Worm (Caenorhabditis elegans) whole organism, young adult: ENCODE measurements around the gene F41E6.17.

ENCODE experiments used
- B0336.3 ChIP-seq: fragments of 200-800 bp; sonication (Bioruptor generic); IDR thresholded peaks from 2 replicates; pipeline ENCODE4 v1.3.6; 2022; ENCODE audit warnings: missing genetic modification characterization, missing compliant biosample characterization
- F23B12.7 ChIP-seq: sonication (generic microtip); optimal IDR thresholded peaks from 2 replicates; lab custom pipeline; 2017; ENCODE audit warnings: missing genetic modification characterization, mild to moderate bottlenecking, missing compliant biosample characterization, antibody characterized with exemption, moderate library complexity; ENCODE audit not compliant: insufficient read depth
- F55B11.4 ChIP-seq: sonication (generic microtip); optimal IDR thresholded peaks from 2 replicates; lab custom pipeline; 2016; ENCODE audit warnings: missing compliant biosample characterization, missing genetic modification characterization, borderline replicate concordance; ENCODE audit not compliant: insufficient read depth
- F57C9.4 ChIP-seq: sonication (generic microtip); optimal IDR thresholded peaks from 2 replicates; lab custom pipeline; 2017; ENCODE audit warnings: mild to moderate bottlenecking, missing genetic modification characterization, missing compliant biosample characterization
- K11D2.4 ChIP-seq: fragments of 200-800 bp; sonication (Bioruptor generic); IDR thresholded peaks from 2 replicates; pipeline ENCODE4 v1.3.6; 2022; ENCODE audit warnings: missing genetic modification reagents, missing genetic modification characterization, missing compliant biosample characterization
- T26A5.8 ChIP-seq: sonication (generic microtip); optimal IDR thresholded peaks from 2 replicates; lab custom pipeline; 2016; ENCODE audit warnings: missing genetic modification characterization, missing compliant biosample characterization
- Y56A3A.18 ChIP-seq: fragments of 200-800 bp; sonication (Bioruptor generic); IDR thresholded peaks from 2 replicates; pipeline ENCODE4 v1.3.6; 2022; ENCODE audit warnings: missing genetic modification reagents, missing genetic modification characterization, missing compliant biosample characterization
- Y79H2A.3 ChIP-seq: fragments of 200-800 bp; sonication (Bioruptor generic); conservative IDR thresholded peaks from 2 replicates; pipeline ENCODE4 v1.3.6; 2022; ENCODE audit warnings: missing genetic modification reagents, missing genetic modification characterization, missing compliant biosample characterization
- ZK185.1 ChIP-seq: sonication (generic microtip); optimal IDR thresholded peaks from 2 replicates; lab custom pipeline; 2016; ENCODE audit warnings: mild to moderate bottlenecking, missing genetic modification characterization, missing compliant biosample characterization; ENCODE audit not compliant: poor library complexity, severe bottlenecking
- aptf-2 ChIP-seq: fragments of 200-800 bp; sonication (Bioruptor generic); conservative IDR thresholded peaks from 2 replicates; pipeline ENCODE4 v1.3.6; 2022; ENCODE audit warnings: missing genetic modification reagents, missing genetic modification characterization, missing compliant biosample characterization
- aptf-3 ChIP-seq: fragments of 200-800 bp; sonication (Bioruptor generic); IDR thresholded peaks from 2 replicates; pipeline ENCODE4 v1.3.6; 2022; ENCODE audit warnings: missing genetic modification characterization, missing compliant biosample characterization
- bed-2 ChIP-seq: fragments of 200-800 bp; sonication (Bioruptor generic); IDR thresholded peaks from 2 replicates; pipeline ENCODE4 v1.3.6; 2022; ENCODE audit warnings: missing genetic modification reagents, missing genetic modification characterization, missing compliant biosample characterization
- ceh-40 ChIP-seq: fragments of 200-800 bp; sonication (Bioruptor generic); IDR thresholded peaks from 2 replicates; pipeline ENCODE4 v1.3.6; 2022; ENCODE audit warnings: missing genetic modification characterization, missing compliant biosample characterization
- ceh-91 ChIP-seq: fragments of 200-800 bp; sonication (Bioruptor generic); IDR thresholded peaks from 2 replicates; pipeline ENCODE4 v1.3.6; 2022; ENCODE audit warnings: missing genetic modification reagents, missing genetic modification characterization, missing compliant biosample characterization
- chd-7 ChIP-seq: sonication (generic microtip); optimal IDR thresholded peaks from 2 replicates; lab custom pipeline; 2016; ENCODE audit warnings: mild to moderate bottlenecking, missing genetic modification characterization, moderate library complexity, missing compliant biosample characterization
- egl-44 ChIP-seq: fragments of 200-800 bp; sonication (Bioruptor generic); IDR thresholded peaks from 2 replicates; pipeline ENCODE4 v1.3.6; 2022; ENCODE audit warnings: missing genetic modification reagents, missing genetic modification characterization, missing compliant biosample characterization
- ekl-4 ChIP-seq: fragments of 200-800 bp; sonication (Bioruptor generic); IDR thresholded peaks from 2 replicates; pipeline ENCODE4 v1.3.6; 2022; ENCODE audit warnings: missing genetic modification reagents, missing genetic modification characterization, missing compliant biosample characterization
- him-1 ChIP-seq: sonication (generic microtip); optimal IDR thresholded peaks from 2 replicates; lab custom pipeline; 2016; ENCODE audit warnings: missing genotype, missing genetic modification reagents, missing genetic modification characterization, missing compliant biosample characterization
- hrde-1 ChIP-seq: sonication (generic microtip); optimal IDR thresholded peaks from 2 replicates; lab custom pipeline; 2016; ENCODE audit warnings: missing genetic modification characterization, mild to moderate bottlenecking, missing compliant biosample characterization, moderate library complexity, missing genotype, missing genetic modification reagents, borderline replicate concordance
- hsf-1 ChIP-seq: fragments of 200-800 bp; sonication (Bioruptor generic); IDR thresholded peaks from 2 replicates; pipeline ENCODE4 v1.3.6; 2022; ENCODE audit warnings: missing genetic modification reagents, missing genetic modification characterization, missing compliant biosample characterization
- let-607 ChIP-seq, 2 experiments: fragments of 200-800 bp in 1 of 2; sonication (Bioruptor generic) in 1 of 2; sonication (generic microtip) in 1 of 2; optimal IDR thresholded peaks; 2 replicates each; lab custom pipeline; 2016 to 2018; ENCODE audit warnings: mild to moderate bottlenecking in 2 of 2, missing compliant biosample characterization in 2 of 2, missing genetic modification characterization in 2 of 2, moderate library complexity in 2 of 2, missing genotype in 1 of 2
- madf-10 ChIP-seq: sonication (generic microtip); optimal IDR thresholded peaks from 2 replicates; lab custom pipeline; 2016; ENCODE audit warnings: mild to moderate bottlenecking, missing genetic modification characterization, missing compliant biosample characterization
- madf-3 ChIP-seq: fragments of 200-800 bp; sonication (Bioruptor generic); IDR thresholded peaks from 2 replicates; pipeline ENCODE4 v1.3.6; 2022; ENCODE audit warnings: missing genetic modification reagents, missing genetic modification characterization, missing compliant biosample characterization
- mes-4 ChIP-seq: sonication (generic microtip); optimal IDR thresholded peaks from 2 replicates; lab custom pipeline; 2016; ENCODE audit warnings: missing genotype, missing genetic modification characterization, missing compliant biosample characterization
- nfya-2 ChIP-seq: fragments of 200-800 bp; sonication (Bioruptor generic); IDR thresholded peaks from 2 replicates; pipeline ENCODE4 v1.3.6; 2022; ENCODE audit warnings: missing genetic modification reagents, missing genetic modification characterization, missing compliant biosample characterization
- nhr-80 ChIP-seq: sonication (generic microtip); optimal IDR thresholded peaks from 2 replicates; lab custom pipeline; 2016; ENCODE audit warnings: missing genetic modification characterization, missing compliant biosample characterization
- nhr-90 ChIP-seq: sonication (generic microtip); optimal IDR thresholded peaks from 2 replicates; lab custom pipeline; 2016; ENCODE audit warnings: missing genotype, mild to moderate bottlenecking, missing genetic modification characterization, missing compliant biosample characterization
- pha-4 ChIP-seq: fragments of 150-350 bp; sonication (generic microtip); optimal IDR thresholded peaks from 2 replicates; lab custom pipeline; 2014; ENCODE audit warnings: missing biosample characterization, missing genetic modification reagents, missing genetic modification characterization
- sea-2 ChIP-seq: fragments of 200-800 bp; sonication (Bioruptor generic); IDR thresholded peaks from 2 replicates; pipeline ENCODE4 v1.3.6; 2022; ENCODE audit warnings: missing genetic modification characterization, missing compliant biosample characterization
- snpc-1.3 ChIP-seq: sonication (generic microtip); optimal IDR thresholded peaks from 2 replicates; lab custom pipeline; 2017; ENCODE audit warnings: missing genetic modification characterization, mild to moderate bottlenecking, missing compliant biosample characterization, antibody characterized with exemption, moderate library complexity, missing genotype, missing genetic modification reagents; ENCODE audit not compliant: insufficient read depth
- somi-1 ChIP-seq: fragments of 200-800 bp; sonication (Bioruptor generic); optimal IDR thresholded peaks from 2 replicates; lab custom pipeline; 2018; ENCODE audit warnings: mild to moderate bottlenecking, missing genetic modification characterization, missing compliant biosample characterization
- tbx-9 ChIP-seq: sonication (generic microtip); optimal IDR thresholded peaks from 2 replicates; lab custom pipeline; 2016; ENCODE audit warnings: borderline replicate concordance, missing genetic modification characterization, inconsistent platforms, missing compliant biosample characterization
- tlf-1 ChIP-seq: fragments of 200-800 bp; sonication (Bioruptor generic); optimal IDR thresholded peaks from 2 replicates; lab custom pipeline; 2018; ENCODE audit warnings: mild to moderate bottlenecking, missing genetic modification characterization, missing compliant biosample characterization
- unc-130 ChIP-seq: sonication (generic microtip); optimal IDR thresholded peaks from 2 replicates; lab custom pipeline; 2016; ENCODE audit warnings: missing genetic modification reagents, missing genetic modification characterization, missing compliant biosample characterization
- zfh-2 ChIP-seq: fragments of 200-800 bp; sonication (Bioruptor generic); conservative IDR thresholded peaks from 2 replicates; pipeline ENCODE4 v1.3.6; 2022; ENCODE audit warnings: missing genetic modification reagents, missing genetic modification characterization, missing compliant biosample characterization
- ztf-18 ChIP-seq: sonication (generic microtip); optimal IDR thresholded peaks from 2 replicates; lab custom pipeline; 2016; ENCODE audit warnings: missing genotype, mild to moderate bottlenecking, missing genetic modification characterization, missing compliant biosample characterization
- ztf-22 ChIP-seq: fragments of 200-800 bp; sonication (Bioruptor generic); optimal IDR thresholded peaks from 2 replicates; lab custom pipeline; 2018; ENCODE audit warnings: mild to moderate bottlenecking, missing genetic modification characterization, moderate library complexity, missing compliant biosample characterization
- ztf-26 ChIP-seq: sonication (generic microtip); optimal IDR thresholded peaks from 2 replicates; lab custom pipeline; 2017; ENCODE audit warnings: missing genetic modification characterization, missing compliant biosample characterization

The F41E6.17 gene

DNA sequence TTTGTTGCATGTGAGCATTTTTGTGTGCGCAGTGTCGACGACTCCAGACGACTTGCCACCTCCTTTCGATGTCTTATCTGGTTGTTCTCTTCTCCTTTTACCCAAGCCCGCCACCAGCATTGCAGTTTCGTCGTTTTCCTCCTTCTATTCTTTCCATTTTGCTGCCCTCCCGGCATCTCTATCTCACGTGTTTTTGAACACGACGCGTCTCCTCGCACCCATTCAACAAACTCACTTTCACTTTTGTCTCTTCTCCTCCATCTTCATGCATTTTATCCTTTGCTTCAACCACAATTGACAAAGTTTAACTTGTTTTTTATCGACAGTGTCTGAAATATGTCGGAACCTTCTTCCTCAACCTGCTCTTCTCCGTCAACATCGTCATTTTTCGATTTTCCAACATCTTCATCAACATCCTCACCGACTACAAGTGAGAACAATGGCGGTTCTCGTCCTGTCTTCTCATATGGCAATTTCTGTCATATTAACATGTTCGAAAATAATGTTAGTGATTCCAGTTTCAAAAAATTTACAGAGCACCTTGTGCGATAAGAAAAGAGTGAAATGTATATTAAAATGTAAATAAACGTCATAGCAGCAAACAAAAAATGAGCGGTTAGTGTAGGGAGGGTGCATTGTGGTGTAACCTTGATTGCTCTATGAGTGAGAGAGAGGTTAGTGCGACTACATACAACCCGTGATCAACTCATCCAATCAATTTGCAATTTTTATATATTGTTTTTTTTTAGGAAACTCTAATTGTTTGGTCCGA, 13.1 kb upstream of the F41E6.17 start, which contains the start of gene fip-4:
TSS of gene fip-4 (minus strand) at position 636 of the 772 bp plus-strand sequence.
- TF ChIP-seq sea-2: no peak
- no peak for TF ChIP-seq ceh-91 (GFP tag; lab: Robert Waterston, UW)
- TF ChIP-seq Y79H2A.3 (GFP tag; lab: Robert Waterston, UW): no peak
- TF ChIP-seq pha-4 (tag; lab: Kevin White, UChicago): peak; percentile 68
- peak; percentile 23 for TF ChIP-seq F23B12.7 (tag; lab: Kevin White, UChicago)
- TF ChIP-seq nhr-80 (tag; lab: Kevin White, UChicago): peak; percentile 67
- TF ChIP-seq zfh-2: 0 out of 2 replicates have a peak, but pooled peaks have one; percentile 8
- TF ChIP-seq ceh-40: no peak
- TF ChIP-seq T26A5.8 (tag; lab: Kevin White, UChicago): no peak
- no peak for TF ChIP-seq egl-44
- TF ChIP-seq B0336.3 (GFP tag; lab: Robert Waterston, UW): 0 out of 2 replicates have a peak, but pooled peaks have one; percentile 18
- no peak for TF ChIP-seq snpc-1.3 (tag; lab: Kevin White, UChicago)
- TF ChIP-seq hsf-1 (GFP tag; lab: Robert Waterston, UW): no peak
- peak; percentile 10 for TF ChIP-seq ZK185.1 (tag; lab: Kevin White, UChicago)
- no peak for TF ChIP-seq F55B11.4 (tag; lab: Kevin White, UChicago)
- 0 out of 2 replicates have a peak, but pooled peaks have one; percentile 23 for TF ChIP-seq aptf-3
- TF ChIP-seq, all 124 proteins: peak for 7

DNA sequence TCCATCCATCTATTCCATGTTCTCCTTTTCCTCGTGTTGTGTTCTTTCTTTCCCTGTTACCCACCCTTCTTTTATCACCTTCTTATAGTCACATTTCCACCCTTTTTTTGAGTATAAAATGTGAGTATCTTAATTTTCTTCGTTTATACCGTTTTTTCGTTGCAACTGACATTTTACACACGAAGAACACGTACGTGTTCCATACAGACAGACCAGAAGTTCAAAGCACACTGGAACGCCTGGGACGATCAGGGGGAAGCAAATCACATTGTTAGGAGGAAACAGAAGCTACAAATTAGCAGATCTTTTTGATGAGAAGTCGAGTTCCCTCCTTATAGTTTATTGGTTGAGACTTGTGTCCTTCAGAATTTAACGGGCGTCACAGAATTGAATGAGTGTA, 8.2 kb upstream of the F41E6.17 start:
- TF ChIP-seq ztf-18: no peak
- no peak for TF ChIP-seq hrde-1 (tag; lab: Kevin White, UChicago)
- peak; percentile 23 for TF ChIP-seq him-1 (tag; lab: Kevin White, UChicago)
- TF ChIP-seq madf-3 (GFP tag; lab: Robert Waterston, UW): 0 out of 2 replicates have a peak, but pooled peaks have one; percentile 29
- TF ChIP-seq mes-4 (tag; lab: Kevin White, UChicago): no peak
- 0 out of 2 replicates have a peak, but pooled peaks have one; percentile 16 for TF ChIP-seq B0336.3 (GFP tag; lab: Robert Waterston, UW)
- TF ChIP-seq ekl-4 (GFP tag; lab: Robert Waterston, UW): peak; percentile 22; the same call in 1 of the 2 replicates

DNA sequence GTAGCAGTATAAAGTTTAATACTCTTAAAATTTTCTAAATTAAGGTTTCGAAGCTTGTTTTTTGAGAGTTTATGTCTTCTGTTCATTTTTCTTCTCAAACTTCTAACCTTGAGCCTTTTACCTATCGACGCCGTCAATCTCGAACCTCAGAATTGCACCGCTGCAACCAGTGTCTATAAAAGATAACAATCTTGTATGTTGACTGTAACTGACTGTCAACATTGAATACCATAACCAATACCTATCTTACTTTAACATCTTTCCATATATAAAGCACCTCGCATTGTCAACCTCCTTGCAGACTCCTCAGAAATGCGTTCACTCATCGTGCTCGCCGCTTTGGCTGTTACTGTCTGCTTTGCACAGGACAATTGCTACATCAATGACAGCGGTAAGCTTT, 5.2 kb upstream of the F41E6.17 start, which contains the start of gene grd-5:
TSS of gene grd-5 (plus strand) at position 295 of the 400 bp plus-strand sequence.
- no peak for TF ChIP-seq nfya-2 (GFP tag; lab: Robert Waterston, UW)
- TF ChIP-seq mes-4 (tag; lab: Kevin White, UChicago): no peak
- TF ChIP-seq bed-2 (GFP tag; lab: Robert Waterston, UW): no peak
- TF ChIP-seq madf-3 (GFP tag; lab: Robert Waterston, UW): no peak
- TF ChIP-seq ztf-26 (tag; lab: Kevin White, UChicago): no peak
- TF ChIP-seq him-1 (tag; lab: Kevin White, UChicago): no peak
- no peak for TF ChIP-seq somi-1 (GFP tag; lab: Kevin White, UChicago)
- no peak for TF ChIP-seq unc-130 (GFP tag; lab: Kevin White, UChicago)
- TF ChIP-seq, all 124 proteins: peak for 0

DNA sequence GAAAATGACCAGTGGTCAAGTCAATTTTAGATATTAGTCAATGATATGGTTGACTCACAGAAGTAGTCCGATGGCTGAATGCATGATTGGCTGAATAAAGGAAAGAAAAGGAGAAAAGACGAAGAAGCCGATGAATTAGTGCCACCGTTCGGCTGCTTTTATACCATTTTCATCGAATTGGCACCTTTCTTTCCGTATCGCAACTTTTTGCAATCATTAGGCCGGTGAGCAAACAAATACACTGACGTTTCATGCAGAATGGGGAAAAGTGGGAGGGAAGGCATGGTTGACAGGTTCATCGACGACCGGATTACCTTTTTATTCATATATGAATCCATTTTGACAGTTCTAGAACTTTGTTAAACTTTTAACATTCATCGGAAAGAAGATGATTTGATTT, 2.7 kb upstream of the F41E6.17 start, which contains the start of gene idpc-2:
TSS of gene idpc-2 (minus strand) at position 101 of the 400 bp plus-strand sequence.
- TF ChIP-seq aptf-2 (GFP tag; lab: Robert Waterston, UW) (no peak), madf-10 (tag; lab: Kevin White, UChicago) (no peak), F57C9.4 (no peak), tlf-1 (GFP tag; lab: Kevin White, UChicago) (no peak), let-607 (tag; optimal IDR thresholded peaks at IDR 0.05; lab: Kevin White, UChicago) (no peak), ztf-22 (no peak), somi-1 (GFP tag; lab: Kevin White, UChicago) (no peak), chd-7 (tag; lab: Kevin White, UChicago) (no peak), K11D2.4 (GFP tag; lab: Robert Waterston, UW) (no peak), tbx-9 (tag; lab: Kevin White, UChicago) (no peak), mes-4 (tag; lab: Kevin White, UChicago) (no peak), unc-130 (GFP tag; lab: Kevin White, UChicago) (no peak), Y56A3A.18 (no peak), nhr-90 (tag; lab: Kevin White, UChicago) (no peak), hrde-1 (tag; lab: Kevin White, UChicago) (no peak)
